Worm (Caenorhabditis elegans) whole organism, midembryonic: Measurements from ENCODE around the gene ZK1240.5.
A peak's percentile ranks its signal among the peaks of the same experiment; 100 is the strongest.

Experiments
- T22C8.4 ChIP-seq: fragments of 200-800 bp; sonication (Bioruptor generic); IDR thresholded peaks from 2 replicates; pipeline ENCODE4 v1.3.6; 2022; ENCODE audit warnings: missing genetic modification characterization, missing compliant biosample characterization
- cog-1 ChIP-seq: sonication (generic microtip); optimal IDR thresholded peaks from 2 replicates; lab custom pipeline; 2016; ENCODE audit warnings: missing genetic modification characterization, missing compliant biosample characterization
- flt-1 ChIP-seq: fragments of 200-800 bp; sonication (Bioruptor generic); IDR thresholded peaks from 2 replicates; pipeline ENCODE4 v1.3.6; 2022; ENCODE audit warnings: missing genetic modification characterization, missing compliant biosample characterization
- klf-2 ChIP-seq: fragments of 200-800 bp; sonication (Bioruptor generic); conservative IDR thresholded peaks from 2 replicates; pipeline ENCODE4 v1.3.6; 2022; ENCODE audit warnings: missing genetic modification reagents, missing genetic modification characterization, missing compliant biosample characterization
- med-1 ChIP-seq: sonication (generic microtip); optimal IDR thresholded peaks from 2 replicates; lab custom pipeline; 2017; ENCODE audit warnings: missing genetic modification characterization, mild to moderate bottlenecking, missing compliant biosample characterization, antibody characterized with exemption, missing genetic modification reagents; ENCODE audit not compliant: insufficient read depth
- ref-1 ChIP-seq: fragments of 200-800 bp; sonication (Bioruptor generic); conservative IDR thresholded peaks from 2 replicates; pipeline ENCODE4 v1.3.6; 2022; ENCODE audit warnings: missing genetic modification reagents, missing genetic modification characterization, missing compliant biosample characterization
- tab-1 ChIP-seq: fragments of 200-800 bp; sonication (Bioruptor generic); IDR thresholded peaks from 2 replicates; pipeline ENCODE4 v1.3.6; 2022; ENCODE audit warnings: missing genetic modification characterization, missing compliant biosample characterization
- ztf-23 ChIP-seq: fragments of 200-800 bp; sonication (Bioruptor generic); IDR thresholded peaks from 2 replicates; pipeline ENCODE4 v1.3.6; 2022; ENCODE audit warnings: missing genetic modification reagents, missing genetic modification characterization, missing compliant biosample characterization
- ztf-29 ChIP-seq: fragments of 200-800 bp; sonication (Bioruptor generic); IDR thresholded peaks from 2 replicates; pipeline ENCODE4 v1.3.6; 2022; ENCODE audit warnings: missing genetic modification reagents, missing genetic modification characterization, missing compliant biosample characterization

The ZK1240.5 gene

ce11 chrII:2342004-2342479 is 24.3 kb upstream of the ZK1240.5 start, which contains the start of gene F43C11.6:
TSS of gene F43C11.6 (plus strand) at chrII:2342429.
- TF ChIP-seq T22C8.4: no peak
- no peak for TF ChIP-seq ztf-23
- no peak for TF ChIP-seq klf-2 (GFP tag; lab: Robert Waterston, UW)
- no peak for TF ChIP-seq ref-1 (GFP tag; lab: Robert Waterston, UW)
- no peak for TF ChIP-seq cog-1 (tag; lab: Kevin White, UChicago)

- TF ChIP-seq cog-1 (tag; lab: Kevin White, UChicago) (no peak), flt-1 (GFP tag; lab: Robert Waterston, UW) (no peak), klf-2 (GFP tag; lab: Robert Waterston, UW) (no peak), ztf-29 (GFP tag; lab: Robert Waterston, UW) (no peak), tab-1 (GFP tag; lab: Robert Waterston, UW) (no peak), T22C8.4 (no peak), ztf-23 (no peak)
Measured at ce11 chrII:2341515-2341914, 23.8 kb upstream of the ZK1240.5 start, which contains the start of gene enri-1. TSS of gene enri-1 (minus strand) at chrII:2341615.

DNA sequence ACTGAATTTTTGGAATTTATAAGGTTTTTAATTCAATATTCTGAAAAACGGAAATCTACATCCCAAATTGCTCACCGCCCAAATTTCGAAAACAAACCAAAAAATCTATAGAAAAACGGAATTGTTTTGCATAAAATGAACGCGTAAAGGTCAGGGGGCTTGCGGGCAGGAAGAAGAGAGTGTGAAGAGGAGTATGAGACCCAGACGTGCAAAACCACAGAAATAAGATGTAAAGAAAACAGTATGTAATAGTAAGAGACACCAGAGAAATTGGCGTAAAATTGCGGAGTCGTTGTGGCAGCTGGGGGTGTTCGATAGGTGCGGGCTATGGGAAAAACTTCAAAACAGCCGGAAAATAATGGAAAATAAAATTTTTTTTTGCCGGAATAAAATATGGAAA is 23.2 kb upstream of the ZK1240.5 start:
- TF ChIP-seq tab-1 (GFP tag; lab: Robert Waterston, UW) (no peak), ref-1 (GFP tag; lab: Robert Waterston, UW) (no peak), ztf-29 (GFP tag; lab: Robert Waterston, UW) (no peak)

- TF ChIP-seq med-1 (GFP tag; lab: Kevin White, UChicago) (no peak), klf-2 (GFP tag; lab: Robert Waterston, UW) (no peak), ztf-29 (GFP tag; lab: Robert Waterston, UW) (no peak), tab-1 (GFP tag; lab: Robert Waterston, UW) (no peak), cog-1 (tag; lab: Kevin White, UChicago) (no peak), T22C8.4 (no peak)
Measured at ce11 chrII:2336177-2336576, 18.4 kb upstream of the ZK1240.5 start.

DNA sequence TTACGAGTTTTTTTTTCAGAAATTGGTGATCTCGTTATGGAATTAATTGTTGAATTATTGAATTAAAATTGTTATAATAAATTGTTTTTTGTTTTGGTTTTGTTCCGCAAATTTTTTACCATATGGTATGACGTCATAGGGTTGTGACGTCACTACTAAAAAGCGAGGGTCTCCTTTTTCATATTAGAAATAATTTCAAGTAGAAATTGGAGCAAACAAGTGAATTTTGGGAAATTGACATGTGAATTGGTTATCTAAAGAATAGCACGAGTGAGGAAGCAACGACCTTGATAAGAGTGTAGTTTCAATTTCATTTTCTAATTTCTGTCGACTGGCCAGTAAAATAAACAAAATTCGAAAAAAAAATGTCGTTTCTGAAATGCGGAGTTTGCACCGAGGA is 17.8 kb upstream of the ZK1240.5 start, which contains the start of gene F43C11.7:
F43C11.7 (plus strand) TSS at position 326 of the 400 bp plus-strand sequence.
- TF ChIP-seq flt-1 (GFP tag; lab: Robert Waterston, UW) (no peak), cog-1 (tag; lab: Kevin White, UChicago) (no peak), klf-2 (GFP tag; lab: Robert Waterston, UW) (no peak), ztf-23 (no peak), tab-1 (GFP tag; lab: Robert Waterston, UW) (no peak), T22C8.4 (no peak), med-1 (GFP tag; lab: Kevin White, UChicago) (no peak), ztf-29 (GFP tag; lab: Robert Waterston, UW) (no peak), ref-1 (GFP tag; lab: Robert Waterston, UW) (no peak)

ce11 chrII:2332220-2332619 is 14.5 kb upstream of the ZK1240.5 start, which contains the start of gene F43C11.8:
TSS of gene F43C11.8 (plus strand) at chrII:2332520.
- TF ChIP-seq ztf-29 (GFP tag; lab: Robert Waterston, UW) (no peak), flt-1 (GFP tag; lab: Robert Waterston, UW) (no peak), med-1 (GFP tag; lab: Kevin White, UChicago) (no peak), tab-1 (GFP tag; lab: Robert Waterston, UW) (no peak), T22C8.4 (no peak), klf-2 (GFP tag; lab: Robert Waterston, UW) (no peak), cog-1 (tag; lab: Kevin White, UChicago) (no peak), ztf-23 (no peak), ref-1 (GFP tag; lab: Robert Waterston, UW) (no peak)

DNA sequence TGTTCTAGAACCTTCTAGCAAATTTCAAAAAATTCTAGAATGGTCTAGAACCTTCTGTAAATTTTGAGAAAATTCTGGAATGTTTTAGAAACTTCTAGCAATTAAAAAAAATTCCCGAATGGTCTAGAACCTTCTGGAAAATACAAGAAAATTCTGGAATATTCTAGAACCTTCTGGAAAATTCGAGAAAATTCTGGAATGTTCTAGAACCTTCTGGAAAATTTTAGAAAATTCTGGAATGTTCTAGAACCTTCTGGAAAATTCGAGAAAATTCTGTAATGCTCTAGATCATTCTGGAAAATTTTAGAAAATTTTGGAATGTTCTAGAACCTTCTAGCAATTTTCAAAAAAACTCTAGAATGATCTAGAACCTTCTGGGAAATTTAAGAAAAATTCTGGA is 12.7 kb upstream of the ZK1240.5 start:
- TF ChIP-seq flt-1 (GFP tag; lab: Robert Waterston, UW) (peak; percentile 63), ztf-23 (no peak)

DNA sequence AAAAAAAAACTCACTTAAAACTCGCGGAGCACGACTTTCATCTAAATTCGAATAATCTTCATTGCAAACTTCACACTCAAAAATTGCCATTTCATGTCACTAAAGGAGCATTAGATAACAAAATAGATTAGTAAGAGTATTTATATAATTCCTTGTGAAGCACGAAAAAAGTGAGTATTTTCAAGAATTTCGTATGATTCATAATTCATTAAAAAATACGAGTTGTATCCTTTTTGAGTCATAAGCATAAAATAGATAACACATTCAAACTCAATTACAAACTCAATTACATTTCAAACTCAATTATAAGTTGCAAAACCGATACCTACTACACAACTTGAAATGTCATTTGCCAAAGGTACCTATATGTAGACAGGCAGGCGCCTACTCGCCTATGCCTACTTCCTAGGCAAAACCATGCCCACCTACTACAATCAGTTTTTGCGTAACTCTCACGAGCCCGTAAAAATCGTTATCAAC is 11.3 kb upstream of the ZK1240.5 start, which contains the start of the genes ZK1240.8 and ZK1240.1:
ZK1240.8 (minus strand) TSS at position 101 of the 480 bp plus-strand sequence.
ZK1240.1 (plus strand) TSS at position 430 of the 480 bp plus-strand sequence.
- TF ChIP-seq ref-1 (GFP tag; lab: Robert Waterston, UW) (no peak), klf-2 (GFP tag; lab: Robert Waterston, UW) (no peak), cog-1 (tag; lab: Kevin White, UChicago) (no peak), tab-1 (GFP tag; lab: Robert Waterston, UW) (no peak), ztf-23 (no peak), ztf-29 (GFP tag; lab: Robert Waterston, UW) (no peak), T22C8.4 (no peak), flt-1 (GFP tag; lab: Robert Waterston, UW) (no peak), med-1 (GFP tag; lab: Kevin White, UChicago) (no peak)

ce11 chrII:2324956-2325355 is 7.2 kb upstream of the ZK1240.5 start, which contains the start of gene ZK1240.11:
TSS of gene ZK1240.11 (plus strand) at chrII:2325256.
- TF ChIP-seq T22C8.4 (no peak), klf-2 (GFP tag; lab: Robert Waterston, UW) (no peak), tab-1 (GFP tag; lab: Robert Waterston, UW) (no peak), ztf-23 (no peak)

- TF ChIP-seq klf-2 (GFP tag; lab: Robert Waterston, UW) (no peak), T22C8.4 (no peak), ztf-29 (GFP tag; lab: Robert Waterston, UW) (no peak), cog-1 (tag; lab: Kevin White, UChicago) (no peak), med-1 (GFP tag; lab: Kevin White, UChicago) (no peak), ref-1 (GFP tag; lab: Robert Waterston, UW) (no peak), tab-1 (GFP tag; lab: Robert Waterston, UW) (no peak), ztf-23 (no peak), flt-1 (GFP tag; lab: Robert Waterston, UW) (no peak)
Measured at ce11 chrII:2322857-2323518, 5.3 kb upstream of the ZK1240.5 start, which contains the start of the genes ZK1240.6 and ZK1240.2. TSS of gene ZK1240.6 (minus strand) at chrII:2322907. TSS of gene ZK1240.2 (plus strand) at chrII:2323376.
